Worm (Caenorhabditis elegans): ENCODE measurements around the gene C55A6.4.

Gene C55A6.4

DNA sequence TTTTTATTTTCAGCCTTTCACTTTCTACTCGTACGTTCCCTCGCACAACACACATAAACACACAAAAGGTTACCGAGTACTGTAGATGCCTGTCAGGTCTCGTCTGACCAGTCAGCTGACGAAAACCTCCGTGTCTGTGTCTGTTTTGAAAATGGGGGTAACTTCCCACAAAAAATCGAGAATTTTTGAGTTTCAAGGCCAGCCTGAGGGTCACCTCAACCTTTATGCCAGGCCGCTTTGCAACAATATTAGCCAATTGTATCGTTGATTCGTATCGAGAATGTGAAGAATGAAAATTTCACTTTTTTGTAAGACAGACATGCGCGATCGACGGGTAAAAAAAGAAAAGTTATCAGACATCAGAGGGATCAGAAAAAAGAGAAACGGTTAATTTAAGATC lies 13.4 kb upstream of the C55A6.4 start (continued):
- TF ChIP-seq lin-14 (GFP tag; optimal IDR thresholded peaks at IDR 0.05) (peak; percentile 94), lin-13 (GFP tag; optimal IDR thresholded peaks at IDR 0.05) (peak; percentile 55)

- no peak for TF ChIP-seq Y116A8C.19 (tag; optimal IDR thresholded peaks at IDR 0.05; ENCODE audit: borderline replicate concordance)
- peak in 1 of 2 experiments; percentile 21 for TF ChIP-seq lsy-2 (tag; optimal IDR thresholded peaks at IDR 0.05)
- TF ChIP-seq nhr-47 (tag; optimal IDR thresholded peaks at IDR 0.05) = no peak
- TF ChIP-seq lin-13 (GFP tag; optimal IDR thresholded peaks at IDR 0.05) = no peak
- TF ChIP-seq tbx-2 (tag; optimal IDR thresholded peaks at IDR 0.05) = peak; percentile 58
- no peak for TF ChIP-seq nhr-12 (tag; optimal IDR thresholded peaks at IDR 0.05)
- no peak for TF ChIP-seq sox-4 (tag; optimal IDR thresholded peaks at IDR 0.05)
- TF ChIP-seq ztf-11 (tag; optimal IDR thresholded peaks at IDR 0.05) = no peak
- TF ChIP-seq nhr-85 (tag) = no peak
- TF ChIP-seq blmp-1 (tag; optimal IDR thresholded peaks at IDR 0.05) = no peak
- TF ChIP-seq mef-2 (tag; optimal IDR thresholded peaks at IDR 0.05) = no peak
- peak; percentile 65 for TF ChIP-seq nhr-77 (tag; optimal IDR thresholded peaks at IDR 0.05)
- peak; percentile 36 for TF ChIP-seq nhr-20 (tag; optimal IDR thresholded peaks at IDR 0.05)
- TF ChIP-seq hlh-4 (tag; optimal IDR thresholded peaks at IDR 0.05) = no peak
- TF ChIP-seq egl-27 (tag; optimal IDR thresholded peaks at IDR 0.05) = peak; percentile 45 to 57
- no peak for TF ChIP-seq elt-2 (tag; optimal IDR thresholded peaks at IDR 0.05)
- TF ChIP-seq sptf-1 (tag; optimal IDR thresholded peaks at IDR 0.05) = no peak
- TF ChIP-seq mdl-1 (tag; optimal IDR thresholded peaks at IDR 0.05) = peak in 1 of 2 experiments; percentile 25
- TF ChIP-seq nhr-71 (tag; optimal IDR thresholded peaks at IDR 0.05) = peak; percentile 36
- TF ChIP-seq lin-14 (GFP tag; optimal IDR thresholded peaks at IDR 0.05) = peak; percentile 48
- TF ChIP-seq efl-1 (optimal IDR thresholded peaks at IDR 0.05) = no peak
- peak in 1 of 2 experiments; percentile 58 for TF ChIP-seq efl-1 (GFP tag; optimal IDR thresholded peaks at IDR 0.05 in 1 of 2)
These were observed 11.9 kb upstream of the C55A6.4 start for ce11 chrV:11529541-11529940.

ce11 chrV:11528633-11529327 lies 11.1 kb upstream of the C55A6.4 start:
- TF ChIP-seq nhr-85 (tag) (peak; percentile 76), snu-23 (GFP tag; optimal IDR thresholded peaks at IDR 0.05) (peak; percentile 21), lin-14 (GFP tag; optimal IDR thresholded peaks at IDR 0.05) (peak; percentile 33), unc-30 (tag; optimal IDR thresholded peaks at IDR 0.05) (no peak), dsc-1 (tag; optimal IDR thresholded peaks at IDR 0.05) (peak; percentile 57), skn-1 (tag; optimal IDR thresholded peaks at IDR 0.05) (no peak), mdl-1 (tag; optimal IDR thresholded peaks at IDR 0.05) (peak in 1 of 2 experiments; percentile 7)

- TF ChIP-seq nhr-84 (tag; optimal IDR thresholded peaks at IDR 0.05) (no peak), nhr-12 (tag; optimal IDR thresholded peaks at IDR 0.05) (no peak), efl-1 (optimal IDR thresholded peaks at IDR 0.05) (no peak), efl-1 (GFP tag; optimal IDR thresholded peaks at IDR 0.05 in 1 of 2) (peak in 1 of 2 experiments; percentile 80), irx-1 (tag; optimal IDR thresholded peaks at IDR 0.05) (no peak), swsn-7 (tag; optimal IDR thresholded peaks at IDR 0.05) (no peak), nhr-19 (GFP tag; conservative IDR thresholded peaks at IDR 0.05) (no peak)
These were observed 9.8 kb upstream of the C55A6.4 start, which contains the start of gene ccch-1 for ce11 chrV:11527531-11527930. Gene ccch-1 (plus strand): TSS chrV:11527831.

DNA sequence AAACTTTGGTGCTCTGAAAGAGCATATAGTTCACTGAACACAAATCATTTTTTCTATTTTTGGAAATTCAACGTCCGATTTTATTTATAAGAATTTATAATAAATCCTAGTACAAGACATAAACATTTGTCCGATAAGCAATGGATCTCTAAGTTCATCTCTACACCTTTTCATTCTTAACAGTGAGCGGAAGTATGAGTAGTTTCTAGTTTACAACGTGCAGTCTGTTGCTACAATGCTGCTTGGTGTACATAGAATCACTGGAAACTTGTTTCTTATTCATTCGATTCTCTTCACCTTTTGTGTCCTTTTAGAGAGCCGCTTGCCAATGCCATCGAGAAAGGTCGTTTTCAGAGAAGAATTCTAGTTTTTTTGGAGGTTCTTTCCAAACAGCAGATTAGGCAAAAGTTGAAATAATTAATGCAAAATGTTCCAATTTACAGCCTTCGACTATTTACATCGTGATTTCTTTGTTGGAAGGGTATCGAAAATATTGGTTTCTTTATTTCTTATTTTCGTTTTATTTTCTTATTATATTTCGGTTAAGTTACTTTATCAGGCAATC lies 9.3 kb upstream of the C55A6.4 start:
- no peak for TF ChIP-seq aly-2 (tag; optimal IDR thresholded peaks at IDR 0.05)
- no peak for TF ChIP-seq snpc-4 (tag; optimal IDR thresholded peaks at IDR 0.05)
- TF ChIP-seq unc-98 (GFP tag; IDR thresholded peaks at IDR 0.05) = no peak
- TF ChIP-seq egl-27 (tag; optimal IDR thresholded peaks at IDR 0.05) = no peak
- TF ChIP-seq lsy-2 (tag; optimal IDR thresholded peaks at IDR 0.05) = no peak
- TF ChIP-seq nhr-84 (tag; optimal IDR thresholded peaks at IDR 0.05) = no peak
- no peak for TF ChIP-seq elt-2 (tag; optimal IDR thresholded peaks at IDR 0.05)
- no peak for TF ChIP-seq unc-130 (tag; optimal IDR thresholded peaks at IDR 0.05)
- no peak for TF ChIP-seq grh-1 (GFP tag; IDR thresholded peaks at IDR 0.05)
- TF ChIP-seq lin-39 (tag; optimal IDR thresholded peaks at IDR 0.05) = no peak

All from whole organism, L1 larva.